Worm (Caenorhabditis elegans): ENCODE data around the gene F44E7.4.
"Not testable (repeated sequence)": the region's sequence is repeated elsewhere in the genome, so short reads cannot be mapped to it uniquely, and the experiment has no call there.

The F44E7.4 gene

DNA sequence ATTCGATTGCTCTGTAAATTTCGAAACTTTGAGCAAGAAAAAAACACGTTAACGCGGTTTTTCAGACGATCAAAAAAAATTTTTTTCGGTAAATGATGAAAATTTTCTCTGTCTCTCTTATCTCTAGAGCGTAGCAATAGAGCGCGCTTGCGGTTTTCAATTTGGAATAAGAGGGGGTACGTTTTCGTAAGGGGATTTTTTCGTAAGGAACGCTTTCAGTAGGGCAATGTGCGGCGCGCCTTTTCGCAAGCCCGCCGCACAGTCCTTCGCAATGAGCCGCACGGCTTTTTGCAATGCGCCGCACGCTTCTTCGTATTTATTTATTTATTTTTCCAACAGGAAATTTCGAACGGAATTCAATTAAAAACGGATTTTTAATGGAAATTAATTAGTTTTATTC, at the start of gene F44E7.4:
Gene F44E7.4, minus strand, starts transcription at position 13 of the 400 bp plus-strand sequence.
- peak; percentile 28 for TF ChIP-seq unc-42 (tag; optimal IDR thresholded peaks at IDR 0.05)
- TF ChIP-seq tbx-2 (tag; optimal IDR thresholded peaks at IDR 0.05), result peak; percentile 4
- peak; percentile 78 for TF ChIP-seq sox-2 (GFP tag; IDR thresholded peaks at IDR 0.05)
- peak; percentile 72; the same call in 1 of the 2 replicates for TF ChIP-seq unc-3 (GFP tag; conservative IDR thresholded peaks at IDR 0.05)
- TF ChIP-seq unc-3 (tag; optimal IDR thresholded peaks at IDR 0.05), result not testable (repeated sequence)
- peak; percentile 87 for TF ChIP-seq ceh-45 (GFP tag; IDR thresholded peaks at IDR 0.05)
- TF ChIP-seq nfya-1 (tag; optimal IDR thresholded peaks at IDR 0.05), result peak; percentile 28
- peak; percentile 45 for TF ChIP-seq rnt-1 (tag; optimal IDR thresholded peaks at IDR 0.05)
- TF ChIP-seq ceh-31 (tag; optimal IDR thresholded peaks at IDR 0.05), result peak; percentile 50
- peak; percentile 4 for TF ChIP-seq ceh-14 (tag; optimal IDR thresholded peaks at IDR 0.05)

DNA sequence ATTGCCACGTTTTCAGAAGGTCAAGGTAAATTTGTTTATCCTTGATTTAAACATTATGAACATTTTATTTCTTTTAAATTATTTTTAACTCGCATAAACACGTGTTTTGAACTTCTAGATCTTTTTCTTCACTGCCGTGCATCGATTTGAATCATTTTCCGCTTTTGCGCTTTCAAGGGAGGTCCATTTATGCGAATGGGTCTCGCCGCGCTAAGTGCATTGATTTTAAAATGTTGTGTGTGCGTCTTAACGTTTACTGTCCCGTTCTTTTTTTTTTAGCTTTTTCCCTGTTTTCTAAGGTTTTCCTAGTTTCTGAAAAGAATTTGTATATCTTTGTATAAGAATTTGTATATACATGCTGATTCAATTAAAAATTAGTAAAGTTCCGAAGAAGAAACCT, 48.7 kb upstream of the F44E7.4 start:
- no peak for TF ChIP-seq sox-4 (tag; optimal IDR thresholded peaks at IDR 0.05)
- TF ChIP-seq che-1 (tag; optimal IDR thresholded peaks at IDR 0.05), result no peak

DNA sequence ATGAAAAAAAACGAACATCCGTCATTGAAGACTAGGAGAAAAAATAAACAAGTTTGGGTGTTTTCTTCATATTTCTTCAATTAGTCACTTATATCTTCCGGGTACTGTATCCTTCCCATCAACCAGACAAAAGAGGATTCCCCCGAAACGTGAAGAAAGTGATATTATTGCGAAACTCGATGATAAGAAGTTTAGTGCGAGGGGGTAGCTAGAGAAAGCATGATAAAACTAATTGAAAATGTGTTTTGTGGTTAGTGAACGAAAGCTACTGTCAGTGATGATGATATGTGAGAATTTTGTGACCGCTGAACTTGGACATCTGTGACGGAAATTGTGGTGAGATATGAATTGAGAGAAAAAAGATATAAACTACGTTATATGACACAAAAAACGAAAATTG, 46.2 kb upstream of the F44E7.4 start:
- TF ChIP-seq hlh-8 (tag; optimal IDR thresholded peaks at IDR 0.05) (no peak), ahr-1 (tag; optimal IDR thresholded peaks at IDR 0.05) (no peak), ceh-19 (GFP tag; optimal IDR thresholded peaks at IDR 0.05) (no peak), fkh-6 (tag; optimal IDR thresholded peaks at IDR 0.05) (no peak), npax-4 (tag; optimal IDR thresholded peaks at IDR 0.05) (no peak), ref-2 (tag; optimal IDR thresholded peaks at IDR 0.05) (no peak)

DNA sequence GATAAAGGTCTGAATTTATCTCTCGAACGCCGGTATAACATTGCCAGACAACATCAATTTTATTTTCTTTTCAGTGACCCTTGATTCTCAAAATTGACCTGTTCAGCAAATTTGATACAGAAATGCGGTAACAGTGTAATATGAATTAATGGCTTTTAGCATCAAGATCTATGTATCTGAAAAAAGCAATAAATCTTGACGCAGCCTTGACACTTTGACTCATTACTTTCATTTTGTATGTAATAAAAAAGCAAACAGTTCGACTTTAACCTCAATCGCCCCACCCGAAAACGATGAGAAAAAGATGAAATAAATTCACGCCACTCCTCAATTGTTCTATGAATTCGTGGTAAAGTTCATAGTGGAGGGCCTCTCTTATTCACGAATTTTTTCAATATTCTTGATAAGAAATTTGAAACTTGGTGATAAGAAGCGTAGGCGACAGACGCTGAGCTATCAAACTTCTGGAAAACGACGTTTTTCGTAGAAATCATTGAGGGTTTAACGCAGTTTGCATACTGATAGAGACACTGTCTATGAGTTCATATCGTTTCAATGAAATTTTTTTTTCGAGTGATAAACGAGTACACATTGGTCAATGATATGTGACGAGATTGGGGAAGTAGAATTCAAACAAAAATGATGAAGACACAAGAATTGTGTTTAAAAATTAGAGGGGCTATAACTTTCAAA, 44.8 kb upstream of the F44E7.4 start:
- TF ChIP-seq pros-1 (tag; optimal IDR thresholded peaks at IDR 0.05) (no peak), zip-5 (tag; optimal IDR thresholded peaks at IDR 0.05) (no peak), madf-2 (tag; optimal IDR thresholded peaks at IDR 0.05) (no peak), odd-2 (tag; optimal IDR thresholded peaks at IDR 0.05) (no peak), fkh-10 (GFP tag; optimal IDR thresholded peaks at IDR 0.05) (no peak), sox-4 (tag; optimal IDR thresholded peaks at IDR 0.05) (no peak), elt-2 (tag; optimal IDR thresholded peaks at IDR 0.05) (peak; percentile 26), ama-1 (optimal IDR thresholded peaks at IDR 0.05) (no peak), ztf-16 (tag; optimal IDR thresholded peaks at IDR 0.05) (no peak)

DNA sequence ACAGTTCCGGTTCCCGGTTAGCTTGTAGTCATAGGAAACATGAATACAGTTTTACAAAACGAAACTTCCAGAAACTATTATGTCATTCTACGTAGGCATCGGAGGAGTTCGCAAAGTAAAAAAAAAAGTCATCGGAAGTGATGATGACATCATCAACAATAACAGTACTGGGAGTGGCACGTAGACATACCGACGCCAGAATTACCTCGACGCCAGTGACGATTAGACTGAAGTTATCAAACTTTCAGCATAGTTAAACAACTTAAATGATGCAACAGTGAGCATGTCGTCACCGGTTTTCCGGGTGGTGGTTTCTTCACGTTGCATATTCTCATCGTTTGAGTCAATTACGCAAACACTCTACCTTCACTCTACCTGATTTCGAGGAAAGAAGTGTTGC, 43.6 kb upstream of the F44E7.4 start:
- TF ChIP-seq fkh-6 (tag; optimal IDR thresholded peaks at IDR 0.05) (no peak), K02D7.2 (tag; optimal IDR thresholded peaks at IDR 0.05) (no peak), rnt-1 (tag; optimal IDR thresholded peaks at IDR 0.05) (no peak), pag-3 (tag; optimal IDR thresholded peaks at IDR 0.05; ENCODE audit: borderline replicate concordance) (no peak), hlh-6 (tag; optimal IDR thresholded peaks at IDR 0.05) (no peak), ceh-6 (GFP tag; optimal IDR thresholded peaks at IDR 0.05) (no peak), lim-6 (tag; optimal IDR thresholded peaks at IDR 0.05) (no peak)

DNA sequence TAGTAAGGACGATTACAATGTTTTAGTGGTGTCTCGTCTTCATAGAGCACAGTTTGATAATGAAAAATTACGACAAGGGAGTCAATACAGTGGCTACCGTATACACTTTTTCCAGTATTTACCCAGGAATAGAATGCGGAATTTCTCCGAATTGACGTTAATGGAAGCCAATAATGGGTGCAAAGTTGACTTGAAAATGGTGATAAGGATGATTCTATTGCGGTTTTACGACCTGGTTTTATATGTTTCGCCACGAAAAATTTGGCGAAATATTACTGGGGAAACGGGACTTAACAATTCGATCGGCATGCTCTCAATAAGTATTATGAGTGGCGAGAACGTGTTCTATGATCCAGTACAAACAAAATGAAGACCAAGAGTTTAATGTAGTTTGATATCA, 43.1 kb upstream of the F44E7.4 start:
- no peak for TF ChIP-seq hlh-6 (tag; optimal IDR thresholded peaks at IDR 0.05)
- no peak for TF ChIP-seq eyg-1 (tag; optimal IDR thresholded peaks at IDR 0.05)
- no peak for TF ChIP-seq fkh-6 (tag; optimal IDR thresholded peaks at IDR 0.05)
- TF ChIP-seq lim-6 (tag; optimal IDR thresholded peaks at IDR 0.05), result no peak
- no peak for TF ChIP-seq pax-1 (tag; optimal IDR thresholded peaks at IDR 0.05)
- TF ChIP-seq nfya-1 (tag; optimal IDR thresholded peaks at IDR 0.05), result no peak
- TF ChIP-seq ttx-3 (tag; optimal IDR thresholded peaks at IDR 0.05), result no peak
- TF ChIP-seq hlh-30 (tag; optimal IDR thresholded peaks at IDR 0.05; ENCODE audit: insufficient read depth), result no peak
- TF ChIP-seq pqm-1 (tag; optimal IDR thresholded peaks at IDR 0.05), result no peak
- no peak for TF ChIP-seq fax-1 (tag; optimal IDR thresholded peaks at IDR 0.05)
- TF ChIP-seq unc-42 (tag; optimal IDR thresholded peaks at IDR 0.05), result no peak
- no peak for TF ChIP-seq elt-2 (tag; optimal IDR thresholded peaks at IDR 0.05)
- TF ChIP-seq K09A11.1 (tag; optimal IDR thresholded peaks at IDR 0.05; ENCODE audit: insufficient read depth), result no peak
- no peak for TF ChIP-seq rnt-1 (tag; optimal IDR thresholded peaks at IDR 0.05)
- TF ChIP-seq hlh-13 (GFP tag; optimal IDR thresholded peaks at IDR 0.05), result no peak
- TF ChIP-seq tbx-2 (tag; optimal IDR thresholded peaks at IDR 0.05), result no peak

Data from whole organism, late embryonic.